Worm (Caenorhabditis elegans) whole organism, young adult: ENCODE results near the gene F52C9.3.

Source experiments
- B0336.3 ChIP-seq: fragments of 200-800 bp; sonication (Bioruptor generic); IDR thresholded peaks from 2 replicates; pipeline ENCODE4 v1.3.6; 2022; ENCODE audit warnings: missing genetic modification characterization, missing compliant biosample characterization
- C17E4.6 ChIP-seq: fragments of 200-800 bp; sonication (Bioruptor generic); IDR thresholded peaks from 2 replicates; pipeline ENCODE4 v1.3.6; 2022; ENCODE audit warnings: missing genetic modification reagents, missing genetic modification characterization, missing compliant biosample characterization
- F23B12.7 ChIP-seq: sonication (generic microtip); optimal IDR thresholded peaks from 2 replicates; lab custom pipeline; 2017; ENCODE audit warnings: missing genetic modification characterization, mild to moderate bottlenecking, missing compliant biosample characterization, antibody characterized with exemption, moderate library complexity; ENCODE audit not compliant: insufficient read depth
- F33H1.4 ChIP-seq: fragments of 200-800 bp; sonication (Bioruptor generic); IDR thresholded peaks from 2 replicates; pipeline ENCODE4 v1.3.6; 2022; ENCODE audit warnings: missing genetic modification reagents, missing genetic modification characterization, missing compliant biosample characterization
- F57C9.4 ChIP-seq: sonication (generic microtip); optimal IDR thresholded peaks from 2 replicates; lab custom pipeline; 2017; ENCODE audit warnings: mild to moderate bottlenecking, missing genetic modification characterization, missing compliant biosample characterization
- K12H6.12 ChIP-seq: fragments of 200-800 bp; sonication (Bioruptor generic); optimal IDR thresholded peaks from 2 replicates; lab custom pipeline; 2018; ENCODE audit warnings: mild to moderate bottlenecking, missing genetic modification characterization, missing compliant biosample characterization
- Y53F4B.3 ChIP-seq: fragments of 200-800 bp; sonication (Bioruptor generic); IDR thresholded peaks from 2 replicates; pipeline ENCODE4 v1.3.6; 2022; ENCODE audit warnings: missing genetic modification reagents, missing genetic modification characterization, missing compliant biosample characterization
- Y53G8AR.9 ChIP-seq: fragments of 200-800 bp; sonication (Bioruptor generic); conservative IDR thresholded peaks from 2 replicates; pipeline ENCODE4 v1.3.6; 2022; ENCODE audit warnings: missing genetic modification reagents, missing genetic modification characterization, missing compliant biosample characterization
- Y95B8A.8 ChIP-seq: fragments of 200-800 bp; sonication (Bioruptor generic); IDR thresholded peaks from 2 replicates; pipeline ENCODE4 v1.3.6; 2022; ENCODE audit warnings: missing genetic modification reagents, missing genetic modification characterization, missing compliant biosample characterization
- ama-1 ChIP-seq, 3 experiments: fragments of 150-350 bp in 1 of 3; sonication (generic microtip) in 2 of 3; optimal IDR thresholded peaks; 2 replicates each; lab custom pipeline; 2014 to 2018; ENCODE audit warnings: missing biosample characterization in 2 of 3, missing genetic modification characterization in 2 of 3, missing genetic modification reagents in 2 of 3
- aptf-2 ChIP-seq: fragments of 200-800 bp; sonication (Bioruptor generic); conservative IDR thresholded peaks from 2 replicates; pipeline ENCODE4 v1.3.6; 2022; ENCODE audit warnings: missing genetic modification reagents, missing genetic modification characterization, missing compliant biosample characterization
- cebp-1 ChIP-seq, 2 experiments: fragments of 200-800 bp in 1 of 2; sonication (Bioruptor generic) in 1 of 2; sonication (generic microtip) in 1 of 2; IDR thresholded peaks in 1 of 2; optimal IDR thresholded peaks in 1 of 2; 2 replicates each; pipeline versions ENCODE4 v1.3.6 to Lab custom; 2017 to 2022; ENCODE audit warnings: missing compliant biosample characterization in 2 of 2, missing genetic modification characterization in 2 of 2, mild to moderate bottlenecking in 1 of 2, missing genetic modification reagents in 1 of 2, moderate library complexity in 1 of 2
- ceh-58 ChIP-seq: fragments of 200-800 bp; sonication (Bioruptor generic); IDR thresholded peaks from 2 replicates; pipeline ENCODE4 v1.3.6; 2022; ENCODE audit warnings: missing genetic modification characterization, missing compliant biosample characterization
- die-1 ChIP-seq: sonication (generic microtip); optimal IDR thresholded peaks from 2 replicates; lab custom pipeline; 2016; ENCODE audit warnings: missing genotype, mild to moderate bottlenecking, missing genetic modification characterization, missing compliant biosample characterization
- egl-18 ChIP-seq: fragments of 200-800 bp; sonication (Bioruptor generic); IDR thresholded peaks from 2 replicates; pipeline ENCODE4 v1.3.6; 2022; ENCODE audit warnings: missing genetic modification reagents, missing genetic modification characterization, missing compliant biosample characterization
- egrh-3 ChIP-seq: fragments of 200-800 bp; sonication (Bioruptor generic); IDR thresholded peaks from 2 replicates; pipeline ENCODE4 v1.3.6; 2022; ENCODE audit warnings: missing genetic modification reagents, missing genetic modification characterization, missing compliant biosample characterization
- him-1 ChIP-seq: sonication (generic microtip); optimal IDR thresholded peaks from 2 replicates; lab custom pipeline; 2016; ENCODE audit warnings: missing genotype, missing genetic modification reagents, missing genetic modification characterization, missing compliant biosample characterization
- hmg-1.2 ChIP-seq: fragments of 200-800 bp; sonication (Bioruptor generic); IDR thresholded peaks from 2 replicates; pipeline ENCODE4 v1.3.6; 2022; ENCODE audit warnings: missing genetic modification reagents, missing genetic modification characterization, missing compliant biosample characterization
- lin-26 ChIP-seq: fragments of 200-800 bp; sonication (Bioruptor generic); IDR thresholded peaks from 2 replicates; pipeline ENCODE4 v1.3.6; 2022; ENCODE audit warnings: missing genetic modification reagents, missing genetic modification characterization, missing compliant biosample characterization
- lin-40 ChIP-seq: sonication (generic microtip); optimal IDR thresholded peaks from 2 replicates; lab custom pipeline; 2016; ENCODE audit warnings: missing genetic modification characterization, mild to moderate bottlenecking, missing compliant biosample characterization, missing genotype, missing genetic modification reagents
- lir-1 ChIP-seq: fragments of 200-800 bp; sonication (Bioruptor generic); conservative IDR thresholded peaks from 2 replicates; pipeline ENCODE4 v1.3.6; 2022; ENCODE audit warnings: missing genetic modification reagents, missing genetic modification characterization, missing compliant biosample characterization
- madf-10 ChIP-seq: sonication (generic microtip); optimal IDR thresholded peaks from 2 replicates; lab custom pipeline; 2016; ENCODE audit warnings: mild to moderate bottlenecking, missing genetic modification characterization, missing compliant biosample characterization
- mes-4 ChIP-seq: sonication (generic microtip); optimal IDR thresholded peaks from 2 replicates; lab custom pipeline; 2016; ENCODE audit warnings: missing genotype, missing genetic modification characterization, missing compliant biosample characterization
- mxl-1 ChIP-seq: sonication (generic microtip); optimal IDR thresholded peaks from 2 replicates; lab custom pipeline; 2016; ENCODE audit warnings: missing genetic modification characterization, missing compliant biosample characterization
- nhr-27 ChIP-seq: fragments of 200-800 bp; sonication (Bioruptor generic); optimal IDR thresholded peaks from 2 replicates; lab custom pipeline; 2018; ENCODE audit warnings: mild to moderate bottlenecking, missing genetic modification characterization, moderate library complexity, missing compliant biosample characterization
- nhr-80 ChIP-seq: sonication (generic microtip); optimal IDR thresholded peaks from 2 replicates; lab custom pipeline; 2016; ENCODE audit warnings: missing genetic modification characterization, missing compliant biosample characterization
- pha-4 ChIP-seq: fragments of 150-350 bp; sonication (generic microtip); optimal IDR thresholded peaks from 2 replicates; lab custom pipeline; 2014; ENCODE audit warnings: missing biosample characterization, missing genetic modification reagents, missing genetic modification characterization
- sea-2 ChIP-seq: fragments of 200-800 bp; sonication (Bioruptor generic); IDR thresholded peaks from 2 replicates; pipeline ENCODE4 v1.3.6; 2022; ENCODE audit warnings: missing genetic modification characterization, missing compliant biosample characterization
- snpc-4 ChIP-seq, 5 experiments: fragments of 150-350 bp in 1 of 5; sonication (generic microtip) in 4 of 5; optimal IDR thresholded peaks; 2 replicates each; lab custom pipeline; 2014 to 2018; ENCODE audit warnings: missing genetic modification characterization in 5 of 5, missing biosample characterization in 3 of 5, antibody characterized with exemption in 2 of 5, mild to moderate bottlenecking in 2 of 5, missing compliant biosample characterization in 2 of 5, missing genotype in 2 of 5, moderate library complexity in 2 of 5, missing genetic modification reagents in 1 of 5
- sptf-2 ChIP-seq: fragments of 200-800 bp; sonication (Bioruptor generic); optimal IDR thresholded peaks from 2 replicates; lab custom pipeline; 2018; ENCODE audit warnings: mild to moderate bottlenecking, missing genetic modification characterization, missing compliant biosample characterization
- tbp1 ChIP-seq: fragments of 200-800 bp; sonication (Bioruptor generic); optimal IDR thresholded peaks from 2 replicates; lab custom pipeline; 2018; ENCODE audit warnings: mild to moderate bottlenecking, missing genetic modification characterization, missing compliant biosample characterization
- tlf-1 ChIP-seq: fragments of 200-800 bp; sonication (Bioruptor generic); optimal IDR thresholded peaks from 2 replicates; lab custom pipeline; 2018; ENCODE audit warnings: mild to moderate bottlenecking, missing genetic modification characterization, missing compliant biosample characterization
- xnd-1 ChIP-seq: sonication (generic microtip); optimal IDR thresholded peaks from 2 replicates; lab custom pipeline; 2016; ENCODE audit warnings: missing genotype, missing genetic modification reagents, missing genetic modification characterization, missing compliant biosample characterization
- zim-3 ChIP-seq: sonication (generic microtip); optimal IDR thresholded peaks from 2 replicates; lab custom pipeline; 2017; ENCODE audit warnings: mild to moderate bottlenecking, missing genetic modification characterization, moderate library complexity, missing compliant biosample characterization
- ztf-18 ChIP-seq: sonication (generic microtip); optimal IDR thresholded peaks from 2 replicates; lab custom pipeline; 2016; ENCODE audit warnings: missing genotype, mild to moderate bottlenecking, missing genetic modification characterization, missing compliant biosample characterization
- ztf-25 ChIP-seq: fragments of 200-800 bp; sonication (Bioruptor generic); IDR thresholded peaks from 2 replicates; pipeline ENCODE4 v1.3.6; 2022; ENCODE audit warnings: missing genetic modification reagents, missing genetic modification characterization, missing compliant biosample characterization

F52C9.3 gene

DNA sequence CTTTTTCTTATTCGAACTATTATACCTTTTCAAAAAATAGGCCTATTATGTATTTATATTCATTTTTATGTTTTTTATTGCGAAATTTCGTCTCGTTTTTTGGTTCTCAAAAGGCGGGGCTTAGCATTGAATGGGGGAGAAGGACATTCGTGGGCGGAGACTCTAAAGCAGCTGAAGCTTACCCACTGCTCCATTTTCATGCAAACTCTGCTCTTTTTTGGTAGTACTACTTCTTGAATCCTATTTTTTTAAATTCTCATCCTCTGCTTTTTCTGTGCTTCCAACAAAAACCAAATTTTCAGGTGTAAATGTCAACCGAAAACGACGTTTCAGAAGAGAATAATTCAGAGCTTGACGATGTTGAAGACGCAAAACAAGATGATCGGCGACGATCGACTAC, 19.7 kb downstream of the F52C9.3 start, which contains the start of gene ZK121.2:
Gene ZK121.2 (plus strand): TSS at position 301 of the 400 bp plus-strand sequence.
- TF ChIP-seq cebp-1 (GFP tag; IDR thresholded peaks at IDR 0.05; lab: Robert Waterston, UW): no peak
- TF ChIP-seq cebp-1 (tag; optimal IDR thresholded peaks at IDR 0.05; lab: Kevin White, UChicago): peak; percentile 49
- no peak for TF ChIP-seq mxl-1 (tag; lab: Kevin White, UChicago)

DNA sequence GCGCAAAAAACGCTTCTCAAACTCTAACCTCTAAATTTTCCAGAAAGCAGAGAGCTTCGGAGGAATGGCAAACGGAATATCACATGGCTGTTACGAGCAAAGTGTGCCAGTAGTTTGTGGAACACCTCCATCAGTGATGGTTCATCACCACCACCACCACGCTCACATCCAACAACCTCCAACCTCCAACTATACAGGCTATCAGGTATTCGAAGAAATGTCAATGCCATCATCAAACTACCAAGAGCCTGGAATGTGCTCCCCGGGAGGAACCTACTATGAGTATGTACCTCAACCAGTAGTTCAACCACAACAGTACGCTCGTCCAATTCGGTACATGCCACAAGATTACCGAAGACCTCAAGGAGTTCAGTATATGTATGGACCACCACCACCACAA, 21.9 kb downstream of the F52C9.3 start:
- TF ChIP-seq Y95B8A.8 (GFP tag; lab: Robert Waterston, UW) (no peak), pha-4 (tag; lab: Kevin White, UChicago) (no peak), nhr-80 (no peak), ama-1 (optimal IDR thresholded peaks at IDR 0.05; lab: Kevin White, UChicago) (no peak), ama-1 (GFP tag; optimal IDR thresholded peaks at IDR 0.05; lab: Kevin White, UChicago) (no peak), zim-3 (no peak), him-1 (no peak), sptf-2 (GFP tag; lab: Kevin White, UChicago) (no peak), madf-10 (tag; lab: Kevin White, UChicago) (no peak), Y53G8AR.9 (GFP tag; lab: Robert Waterston, UW) (no peak), F57C9.4 (tag; lab: Kevin White, UChicago) (no peak), snpc-4 (GFP tag; optimal IDR thresholded peaks at IDR 0.05; lab: Kevin White, UChicago) (no peak), snpc-4 (tag; optimal IDR thresholded peaks at IDR 0.05; lab: Kevin White, UChicago) (no peak), egrh-3 (GFP tag; lab: Robert Waterston, UW) (no peak), K12H6.12 (tag; lab: Kevin White, UChicago) (no peak), ceh-58 (no peak), F33H1.4 (GFP tag; lab: Robert Waterston, UW) (no peak), B0336.3 (GFP tag; lab: Robert Waterston, UW) (no peak), mes-4 (tag; lab: Kevin White, UChicago) (no peak), sea-2 (GFP tag; lab: Robert Waterston, UW) (no peak)

DNA sequence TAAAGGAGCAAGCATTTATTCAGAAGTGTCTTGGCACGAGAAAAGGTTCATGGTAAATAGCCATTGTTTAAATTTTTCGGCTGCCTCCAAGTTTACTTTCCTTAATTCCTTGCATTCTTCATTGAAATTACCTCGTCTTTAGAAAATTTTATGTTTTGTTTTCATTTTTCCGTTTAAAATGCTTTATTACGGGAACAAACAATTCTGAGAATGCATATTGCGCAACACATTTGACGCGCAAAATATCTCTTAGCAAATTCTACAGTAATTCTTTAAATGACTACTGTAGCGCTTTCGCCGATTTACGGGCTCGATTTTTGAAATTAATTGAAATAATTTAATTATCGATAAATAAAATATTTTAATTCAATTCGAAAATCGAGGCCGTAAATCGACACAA, 22.9 kb downstream of the F52C9.3 start:
- TF ChIP-seq xnd-1 (tag; lab: Kevin White, UChicago) (no peak), sptf-2 (GFP tag; lab: Kevin White, UChicago) (no peak), lin-26 (no peak), Y95B8A.8 (GFP tag; lab: Robert Waterston, UW) (no peak), F23B12.7 (tag; lab: Kevin White, UChicago) (no peak), cebp-1 (GFP tag; IDR thresholded peaks at IDR 0.05; lab: Robert Waterston, UW) (no peak), cebp-1 (tag; optimal IDR thresholded peaks at IDR 0.05; lab: Kevin White, UChicago) (no peak), F57C9.4 (tag; lab: Kevin White, UChicago) (no peak), nhr-27 (no peak), C17E4.6 (GFP tag; lab: Robert Waterston, UW) (no peak), die-1 (no peak), hmg-1.2 (GFP tag; lab: Robert Waterston, UW) (no peak), ztf-18 (tag; lab: Kevin White, UChicago) (no peak), egl-18 (GFP tag; lab: Robert Waterston, UW) (no peak), tbp1 (GFP tag; lab: Kevin White, UChicago) (no peak), ztf-25 (GFP tag; lab: Robert Waterston, UW) (no peak), Y53F4B.3 (GFP tag; lab: Robert Waterston, UW) (no peak), lir-1 (GFP tag; lab: Robert Waterston, UW) (no peak), lin-40 (tag; lab: Kevin White, UChicago) (no peak), tlf-1 (GFP tag; lab: Kevin White, UChicago) (no peak), aptf-2 (GFP tag; lab: Robert Waterston, UW) (no peak)
